4 worm cellular contexts compared by ENCODE assay signal in the genomic region with DNA sequence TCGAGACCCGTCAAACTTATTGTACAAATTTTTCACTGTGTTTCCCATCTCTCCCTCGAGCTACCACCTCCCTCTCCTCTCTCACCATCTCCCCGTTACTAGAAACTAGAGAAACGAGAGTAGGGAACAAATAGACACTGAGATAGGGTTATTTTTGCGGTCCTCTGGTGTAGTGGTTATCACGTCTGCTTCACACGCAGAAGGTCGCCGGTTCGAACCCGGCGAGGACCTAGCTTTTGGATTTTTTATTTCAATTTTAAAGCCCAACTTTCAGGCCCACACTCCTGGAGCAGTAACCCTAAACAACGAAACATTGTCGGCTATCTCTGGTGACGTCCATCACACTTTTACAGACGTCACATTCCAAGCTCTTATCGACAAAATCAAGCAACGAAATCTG.
TF ChIP-seq lines count a peak whose summit lies in the region.

No protein-coding gene starts in this region.

TF ChIP-seq in whole organism, L2 larva, 48 proteins besides CTCF, POLR2A, EP300 and RAD21 (continues in another document):
- TF ChIP-seq mdl-1 (tag; optimal IDR thresholded peaks at IDR 0.05; lab: Kevin White, UChicago) (no peak), aly-2 (tag; optimal IDR thresholded peaks at IDR 0.05; lab: Kevin White, UChicago) (no peak), snpc-4 (tag; optimal IDR thresholded peaks at IDR 0.05; lab: Kevin White, UChicago) (peak; percentile 3), ztf-4 (tag; optimal IDR thresholded peaks at IDR 0.05; lab: Kevin White, UChicago) (no peak), zag-1 (tag; optimal IDR thresholded peaks at IDR 0.05; lab: Kevin White, UChicago) (no peak), ceh-16 (tag; optimal IDR thresholded peaks at IDR 0.05; lab: Kevin White, UChicago) (no peak), lin-13 (GFP tag; optimal IDR thresholded peaks at IDR 0.05; lab: Kevin White, UChicago) (peak; percentile 55), F13H6.1 (tag; optimal IDR thresholded peaks at IDR 0.05; lab: Kevin White, UChicago) (no peak), nhr-77 (tag; optimal IDR thresholded peaks at IDR 0.05; lab: Kevin White, UChicago) (peak; percentile 25), nhr-237 (tag; optimal IDR thresholded peaks at IDR 0.05; lab: Kevin White, UChicago) (no peak), Y55F3AM.14 (GFP tag; optimal IDR thresholded peaks at IDR 0.05; lab: Kevin White, UChicago) (no peak), nhr-11 (tag; optimal IDR thresholded peaks at IDR 0.05; lab: Kevin White, UChicago) (no peak), R02D3.7 (tag; optimal IDR thresholded peaks at IDR 0.05; lab: Kevin White, UChicago) (no peak), dmd-4 (tag; optimal IDR thresholded peaks at IDR 0.05; lab: Kevin White, UChicago) (no peak), lin-39 (tag; optimal IDR thresholded peaks at IDR 0.05; lab: Kevin White, UChicago) (no peak), lin-11 (tag; optimal IDR thresholded peaks at IDR 0.05; lab: Kevin White, UChicago) (peak; percentile 51), nhr-6 (tag; optimal IDR thresholded peaks at IDR 0.05; lab: Kevin White, UChicago) (no peak), unc-39 (tag; optimal IDR thresholded peaks at IDR 0.05; lab: Kevin White, UChicago) (no peak), ztf-1 (GFP tag; conservative IDR thresholded peaks at IDR 0.05; lab: Robert Waterston, UW) (no peak), nhr-12 (tag; optimal IDR thresholded peaks at IDR 0.05; lab: Kevin White, UChicago) (no peak), alr-1 (tag; optimal IDR thresholded peaks at IDR 0.05; lab: Kevin White, UChicago) (no peak), fos-1 (tag; optimal IDR thresholded peaks at IDR 0.05; lab: Kevin White, UChicago) (peak; percentile 49), nhr-129 (tag; optimal IDR thresholded peaks at IDR 0.05; lab: Kevin White, UChicago) (peak; percentile 68)

TF ChIP-seq in whole organism, L4 larva, 104 proteins besides CTCF, POLR2A, EP300 and RAD21 (continues in another document):
- TF ChIP-seq ctbp-1 (GFP tag; IDR thresholded peaks at IDR 0.05; lab: Robert Waterston, UW) = peak; percentile 87
- no peak for TF ChIP-seq ceh-28 (tag; optimal IDR thresholded peaks at IDR 0.05; lab: Kevin White, UChicago)
- 0 out of 2 replicates have a peak, but pooled peaks have one; percentile 50 for TF ChIP-seq D1046.2 (GFP tag; IDR thresholded peaks at IDR 0.05; lab: Robert Waterston, UW)
- no peak for TF ChIP-seq T20F7.1 (GFP tag; optimal IDR thresholded peaks at IDR 0.05; lab: Kevin White, UChicago)
- peak; percentile 85; the same call in 1 of the 2 replicates for TF ChIP-seq F44E2.7 (GFP tag; IDR thresholded peaks at IDR 0.05; lab: Robert Waterston, UW)
- peak; percentile 70 for TF ChIP-seq spr-3 (GFP tag; optimal IDR thresholded peaks at IDR 0.05; lab: Kevin White, UChicago)
- TF ChIP-seq lin-1 (GFP tag; IDR thresholded peaks at IDR 0.05; lab: Robert Waterston, UW) = peak; percentile 60; the same call in 1 of the 2 replicates
- TF ChIP-seq ztf-11 (tag; optimal IDR thresholded peaks at IDR 0.05; lab: Kevin White, UChicago) = no peak
- TF ChIP-seq daf-12 (tag; optimal IDR thresholded peaks at IDR 0.05; lab: Kevin White, UChicago) = no peak
- no peak for TF ChIP-seq nhr-41 (GFP tag; IDR thresholded peaks at IDR 0.05; lab: Robert Waterston, UW)
- TF ChIP-seq nhr-111 (GFP tag; optimal IDR thresholded peaks at IDR 0.05; lab: Kevin White, UChicago) = peak; percentile 56
- no peak for TF ChIP-seq ces-1 (GFP tag; optimal IDR thresholded peaks at IDR 0.05; lab: Kevin White, UChicago)
- peak; percentile 78; the same call in 1 of the 2 replicates for TF ChIP-seq nhr-42 (GFP tag; IDR thresholded peaks at IDR 0.05; lab: Robert Waterston, UW)
- no peak for TF ChIP-seq F37D6.2 (tag; optimal IDR thresholded peaks at IDR 0.05; lab: Kevin White, UChicago)
- TF ChIP-seq F49E8.2 (tag; optimal IDR thresholded peaks at IDR 0.05; lab: Kevin White, UChicago; ENCODE audit: borderline replicate concordance) = no peak
- TF ChIP-seq lin-13 (GFP tag; optimal IDR thresholded peaks at IDR 0.05; lab: Kevin White, UChicago) = no peak
- TF ChIP-seq nhr-10 (tag; optimal IDR thresholded peaks at IDR 0.05; lab: Kevin White, UChicago) = no peak
- TF ChIP-seq pqm-1 (tag; optimal IDR thresholded peaks at IDR 0.05; lab: Kevin White, UChicago) = no peak
- no peak for TF ChIP-seq lsy-2 (tag; optimal IDR thresholded peaks at IDR 0.05; lab: Kevin White, UChicago)
- TF ChIP-seq skn-1 (tag; optimal IDR thresholded peaks at IDR 0.05; lab: Kevin White, UChicago) = no peak
- no peak for TF ChIP-seq aly-2 (tag; optimal IDR thresholded peaks at IDR 0.05; lab: Kevin White, UChicago)
- 0 out of 2 replicates have a peak, but pooled peaks have one; percentile 35 for TF ChIP-seq ceh-44 (GFP tag; IDR thresholded peaks at IDR 0.05; lab: Robert Waterston, UW)

TF ChIP-seq in whole organism, late embryonic, 69 proteins besides CTCF, POLR2A, EP300 and RAD21 (continues in another document):
- TF ChIP-seq elt-4 (tag; optimal IDR thresholded peaks at IDR 0.05; lab: Kevin White, UChicago) (no peak), ref-2 (tag; optimal IDR thresholded peaks at IDR 0.05; lab: Kevin White, UChicago) (peak; percentile 66), pha-2 (tag; optimal IDR thresholded peaks at IDR 0.05; lab: Kevin White, UChicago) (peak; percentile 73), Y22D7AL.16 (tag; optimal IDR thresholded peaks at IDR 0.05; lab: Kevin White, UChicago) (peak; percentile 34), rnt-1 (tag; optimal IDR thresholded peaks at IDR 0.05; lab: Kevin White, UChicago) (peak; percentile 71), ceh-30 (tag; optimal IDR thresholded peaks at IDR 0.05; lab: Kevin White, UChicago) (no peak), eyg-1 (tag; optimal IDR thresholded peaks at IDR 0.05; lab: Kevin White, UChicago) (peak; percentile 5), lin-11 (tag; optimal IDR thresholded peaks at IDR 0.05; lab: Kevin White, UChicago) (peak; percentile 72), lim-6 (tag; optimal IDR thresholded peaks at IDR 0.05; lab: Kevin White, UChicago) (no peak), sdc-2 (tag; optimal IDR thresholded peaks at IDR 0.05; lab: Kevin White, UChicago) (no peak), ceh-6 (GFP tag; optimal IDR thresholded peaks at IDR 0.05; lab: Kevin White, UChicago) (peak; percentile 79), fkh-10 (GFP tag; optimal IDR thresholded peaks at IDR 0.05; lab: Kevin White, UChicago) (no peak), dve-1 (tag; optimal IDR thresholded peaks at IDR 0.05; lab: Kevin White, UChicago) (peak; percentile 61), ceh-18 (tag; optimal IDR thresholded peaks at IDR 0.05; lab: Kevin White, UChicago) (peak; percentile 53), ceh-24 (tag; optimal IDR thresholded peaks at IDR 0.05; lab: Kevin White, UChicago) (no peak), dmd-4 (tag; optimal IDR thresholded peaks at IDR 0.05; lab: Kevin White, UChicago; ENCODE audit: borderline replicate concordance) (no peak), ttx-3 (tag; optimal IDR thresholded peaks at IDR 0.05; lab: Kevin White, UChicago) (peak; percentile 81), hlh-6 (tag; optimal IDR thresholded peaks at IDR 0.05; lab: Kevin White, UChicago) (peak; percentile 69), fax-1 (tag; optimal IDR thresholded peaks at IDR 0.05; lab: Kevin White, UChicago) (peak; percentile 76), K09A11.1 (tag; optimal IDR thresholded peaks at IDR 0.05; lab: Kevin White, UChicago; ENCODE audit: insufficient read depth) (peak; percentile 35), T23F11.4 (GFP tag; optimal IDR thresholded peaks at IDR 0.05; lab: Kevin White, UChicago) (peak; percentile 37), ceh-31 (tag; optimal IDR thresholded peaks at IDR 0.05; lab: Kevin White, UChicago) (peak; percentile 19), madf-2 (tag; optimal IDR thresholded peaks at IDR 0.05; lab: Kevin White, UChicago) (peak; percentile 67), ceh-34 (tag; optimal IDR thresholded peaks at IDR 0.05; lab: Kevin White, UChicago) (peak; percentile 74)

TF ChIP-seq in whole organism, mixed stage, embryonic, 35 proteins besides CTCF, POLR2A, EP300 and RAD21 (continues in another document):
- TF ChIP-seq zip-8 (tag; optimal IDR thresholded peaks at IDR 0.05; lab: Kevin White, UChicago) (no peak), nhr-2 (tag; optimal IDR thresholded peaks at IDR 0.05; lab: Kevin White, UChicago) (no peak), elt-1 (tag; optimal IDR thresholded peaks at IDR 0.05; lab: Kevin White, UChicago; ENCODE audit: borderline replicate concordance, insufficient read depth) (no peak), hlh-1 (tag; optimal IDR thresholded peaks at IDR 0.05; lab: Kevin White, UChicago) (no peak), ceh-43 (GFP tag; optimal IDR thresholded peaks at IDR 0.05; lab: Kevin White, UChicago) (peak; percentile 74), mab-5 (tag; optimal IDR thresholded peaks at IDR 0.05; lab: Kevin White, UChicago) (no peak), mls-2 (tag; optimal IDR thresholded peaks at IDR 0.05; lab: Kevin White, UChicago) (peak; percentile 78), elt-3 (tag; optimal IDR thresholded peaks at IDR 0.05; lab: Kevin White, UChicago) (no peak), bed-3 (GFP tag; optimal IDR thresholded peaks at IDR 0.05; lab: Kevin White, UChicago) (peak; percentile 69), ztf-11 (tag; optimal IDR thresholded peaks at IDR 0.05; lab: Kevin White, UChicago) (peak; percentile 21), drap-1 (GFP tag; optimal IDR thresholded peaks at IDR 0.05; lab: Kevin White, UChicago) (peak; percentile 82), unc-39 (tag; optimal IDR thresholded peaks at IDR 0.05; lab: Kevin White, UChicago) (no peak), ceh-83 (GFP tag; optimal IDR thresholded peaks at IDR 0.05; lab: Kevin White, UChicago) (peak; percentile 85), nhr-12 (tag; optimal IDR thresholded peaks at IDR 0.05; lab: Kevin White, UChicago) (no peak), lsy-2 (tag; optimal IDR thresholded peaks at IDR 0.05; lab: Kevin White, UChicago) (peak; percentile 2), tbx-8 (GFP tag; optimal IDR thresholded peaks at IDR 0.05; lab: Kevin White, UChicago) (peak; percentile 72), lin-32 (GFP tag; optimal IDR thresholded peaks at IDR 0.05; lab: Kevin White, UChicago) (peak; percentile 81), unc-120 (tag; optimal IDR thresholded peaks at IDR 0.05; lab: Kevin White, UChicago; ENCODE audit: poor library complexity, severe bottlenecking) (peak; percentile 76), lin-13 (tag; optimal IDR thresholded peaks at IDR 0.05; lab: Kevin White, UChicago) (no peak), blmp-1 (tag; optimal IDR thresholded peaks at IDR 0.05; lab: Kevin White, UChicago) (no peak), snpc-4 (tag; optimal IDR thresholded peaks at IDR 0.05; lab: Kevin White, UChicago) (no peak), unc-62 (GFP tag; optimal IDR thresholded peaks at IDR 0.05; lab: Kevin White, UChicago) (peak; percentile 5), sptf-1 (tag; optimal IDR thresholded peaks at IDR 0.05; lab: Kevin White, UChicago) (peak; percentile 91), ceh-39 (tag; optimal IDR thresholded peaks at IDR 0.05; lab: Kevin White, UChicago) (no peak), sem-2 (GFP tag; optimal IDR thresholded peaks at IDR 0.05; lab: Kevin White, UChicago) (peak; percentile 61), nhr-76 (tag; optimal IDR thresholded peaks at IDR 0.05; lab: Kevin White, UChicago) (no peak), ces-1 (GFP tag; optimal IDR thresholded peaks at IDR 0.05; lab: Kevin White, UChicago) (peak; percentile 28), flh-1 (GFP tag; optimal IDR thresholded peaks at IDR 0.05; lab: Kevin White, UChicago) (peak; percentile 70)
